Fruit fly (Drosophila melanogaster): ENCODE measurements around the gene AANATL3.

AANATL3 gene

DNA sequence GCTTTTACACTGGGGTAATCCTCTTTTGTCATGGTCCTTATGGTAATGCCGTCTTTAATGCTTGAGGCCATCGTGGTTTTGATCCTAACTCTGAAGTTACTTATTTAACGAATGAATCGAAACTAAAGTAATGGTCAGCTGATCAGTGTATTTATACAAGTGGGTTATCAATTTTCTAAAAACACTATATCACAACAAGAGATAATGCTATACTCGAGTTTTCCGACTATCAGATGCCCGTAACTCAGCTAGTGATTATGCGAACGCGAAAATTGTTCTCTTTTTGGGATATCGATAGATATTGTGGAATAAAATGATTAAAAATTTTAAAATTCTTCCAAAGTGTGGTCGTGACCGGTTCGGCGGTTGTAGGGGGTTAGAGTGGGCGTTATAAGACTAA is at the start of gene AANATL3:
Gene AANATL3, minus strand, starts transcription at position 101 of the 400 bp plus-strand sequence.
- TF ChIP-seq CG7101 (tag; optimal IDR thresholded peaks at IDR 0.05) (no peak), ovo (GFP tag; optimal IDR thresholded peaks at IDR 0.05) (no peak), toe (GFP tag; optimal IDR thresholded peaks at IDR 0.05) (no peak), CG14711 (tag; optimal IDR thresholded peaks at IDR 0.05) (no peak), CG7045 (GFP tag; optimal IDR thresholded peaks at IDR 0.05) (no peak), Crg-1 (GFP tag; optimal IDR thresholded peaks at IDR 0.05) (no peak), CG5204 (GFP tag; optimal IDR thresholded peaks at IDR 0.05) (no peak), Clk (GFP tag; optimal IDR thresholded peaks at IDR 0.05) (no peak), CG11617 (GFP tag; optimal IDR thresholded peaks at IDR 0.05) (no peak), Mnt (GFP tag; optimal IDR thresholded peaks at IDR 0.05) (no peak), CG12768 (GFP tag; optimal IDR thresholded peaks at IDR 0.05) (no peak), CG1620 (GFP tag; optimal IDR thresholded peaks at IDR 0.05) (no peak), cic (GFP tag; optimal IDR thresholded peaks at IDR 0.05) (no peak), Hr96 (GFP tag; optimal IDR thresholded peaks at IDR 0.05) (no peak), bab1 (GFP tag; optimal IDR thresholded peaks at IDR 0.05) (no peak), pad (GFP tag; optimal IDR thresholded peaks at IDR 0.05) (no peak), kay (GFP tag; ENCODE audit: borderline replicate concordance) (no peak), tj (GFP tag; optimal IDR thresholded peaks at IDR 0.05) (no peak)

DNA sequence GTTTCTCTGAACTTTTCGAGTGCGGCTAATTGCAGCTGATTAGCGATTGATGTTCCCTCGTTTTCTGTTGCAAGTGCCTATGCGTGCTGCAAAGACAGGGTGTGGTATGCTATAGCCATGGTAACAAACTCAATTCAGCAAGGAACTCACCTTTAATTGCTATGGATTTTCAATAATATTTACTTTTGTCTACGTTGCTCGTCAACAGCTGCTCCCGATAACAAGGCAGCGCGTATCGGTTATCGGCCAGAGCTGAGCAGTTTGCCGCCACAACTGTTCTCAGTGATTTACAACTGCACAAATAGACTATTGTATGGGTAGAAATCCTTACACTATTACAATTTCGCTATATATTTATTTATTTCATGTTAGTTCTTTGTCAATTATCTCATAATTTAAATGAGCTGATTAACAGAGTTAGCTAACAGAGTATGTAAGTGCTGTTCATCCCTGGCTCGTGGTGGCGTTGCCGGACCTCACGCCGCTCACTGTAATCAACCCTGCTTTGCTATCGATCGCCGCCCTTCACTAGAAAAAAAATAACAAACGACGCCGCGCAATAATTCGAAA is 49.7 kb upstream of the AANATL3 start, which contains the start of the genes pr and neb:
Gene pr, minus strand, starts transcription at position 225 of the 570 bp plus-strand sequence.
Gene neb, plus strand, starts transcription at position 524 of the 570 bp plus-strand sequence.
- TF ChIP-seq CG1620 (GFP tag; optimal IDR thresholded peaks at IDR 0.05) (peak; percentile 55), bab1 (GFP tag; optimal IDR thresholded peaks at IDR 0.05) (peak; percentile 82), toe (GFP tag; optimal IDR thresholded peaks at IDR 0.05) (peak; percentile 77), CG5204 (GFP tag; optimal IDR thresholded peaks at IDR 0.05) (no peak), ovo (GFP tag; optimal IDR thresholded peaks at IDR 0.05) (no peak), tj (GFP tag; optimal IDR thresholded peaks at IDR 0.05) (peak; percentile 66), Clk (GFP tag; optimal IDR thresholded peaks at IDR 0.05) (no peak), CG14711 (tag; optimal IDR thresholded peaks at IDR 0.05) (peak; percentile 13), CG7045 (GFP tag; optimal IDR thresholded peaks at IDR 0.05) (peak; percentile 71), cnc (optimal IDR thresholded peaks at IDR 0.05) (no peak), kay (GFP tag; ENCODE audit: borderline replicate concordance) (no peak), CG12768 (GFP tag; optimal IDR thresholded peaks at IDR 0.05) (no peak), pad (GFP tag; optimal IDR thresholded peaks at IDR 0.05) (no peak), CG11617 (GFP tag; optimal IDR thresholded peaks at IDR 0.05) (peak; percentile 48), Hr96 (GFP tag; optimal IDR thresholded peaks at IDR 0.05) (peak; percentile 53), Mnt (GFP tag; optimal IDR thresholded peaks at IDR 0.05) (peak; percentile 62), CG7101 (tag; optimal IDR thresholded peaks at IDR 0.05) (peak; percentile 69), CG33017 (tag; optimal IDR thresholded peaks at IDR 0.05) (peak; percentile 52), Crg-1 (GFP tag; optimal IDR thresholded peaks at IDR 0.05) (peak; percentile 33), cic (GFP tag; optimal IDR thresholded peaks at IDR 0.05) (no peak)

DNA sequence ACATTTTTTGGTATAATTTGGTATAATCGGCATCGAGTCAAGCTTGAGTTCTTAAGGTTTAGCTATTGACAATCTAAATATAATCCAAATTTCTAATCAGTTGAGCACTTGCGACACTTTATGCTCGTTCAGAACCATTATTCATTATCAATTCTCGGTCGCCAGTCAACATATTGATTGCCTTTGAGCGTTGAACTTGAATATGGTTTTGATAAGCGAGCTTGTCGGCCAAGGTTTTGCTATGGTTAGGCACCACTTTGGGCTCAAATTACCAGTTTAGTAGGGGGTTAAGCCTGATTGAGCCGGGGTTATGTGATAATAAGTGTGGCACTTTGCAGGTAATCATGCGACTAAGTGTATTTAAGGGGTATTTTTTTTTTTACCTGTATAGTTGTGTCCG is 48.8 kb upstream of the AANATL3 start:
- TF ChIP-seq Clk (GFP tag; optimal IDR thresholded peaks at IDR 0.05) (no peak), Crg-1 (GFP tag; optimal IDR thresholded peaks at IDR 0.05) (no peak), Mnt (GFP tag; optimal IDR thresholded peaks at IDR 0.05) (no peak), CG5204 (GFP tag; optimal IDR thresholded peaks at IDR 0.05) (no peak), CG14711 (tag; optimal IDR thresholded peaks at IDR 0.05) (no peak)

DNA sequence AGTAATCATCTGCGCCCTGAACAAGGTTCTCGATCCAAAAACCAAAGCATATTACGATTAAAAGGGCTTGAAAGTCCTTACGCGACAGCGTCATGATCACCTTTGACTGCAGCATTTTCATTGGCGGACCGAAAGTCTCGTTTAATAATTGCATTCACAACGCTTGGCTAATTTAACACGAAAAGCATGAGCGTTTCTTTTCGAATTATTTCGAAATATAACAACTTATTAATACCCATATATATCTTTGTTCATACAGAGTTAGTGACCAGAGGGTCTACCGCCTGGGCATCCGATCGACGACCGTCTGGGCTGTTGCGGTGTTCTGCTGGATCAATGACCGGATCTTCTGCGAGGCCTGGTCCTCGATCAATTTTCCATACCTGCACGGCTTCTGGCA is 46.5 kb upstream of the AANATL3 start, which contains the start of gene CG10730:
Gene CG10730, minus strand, starts transcription at position 101 of the 400 bp plus-strand sequence.
- TF ChIP-seq ovo (GFP tag; optimal IDR thresholded peaks at IDR 0.05), result no peak
- no peak for TF ChIP-seq toe (GFP tag; optimal IDR thresholded peaks at IDR 0.05)
- TF ChIP-seq bab1 (GFP tag; optimal IDR thresholded peaks at IDR 0.05), result no peak
- no peak for TF ChIP-seq Clk (GFP tag; optimal IDR thresholded peaks at IDR 0.05)
- TF ChIP-seq Mnt (GFP tag; optimal IDR thresholded peaks at IDR 0.05), result no peak
- TF ChIP-seq CG14711 (tag; optimal IDR thresholded peaks at IDR 0.05), result no peak
- no peak for TF ChIP-seq CG11617 (GFP tag; optimal IDR thresholded peaks at IDR 0.05)
- no peak for TF ChIP-seq CG12768 (GFP tag; optimal IDR thresholded peaks at IDR 0.05)
- no peak for TF ChIP-seq Crg-1 (GFP tag; optimal IDR thresholded peaks at IDR 0.05)

DNA sequence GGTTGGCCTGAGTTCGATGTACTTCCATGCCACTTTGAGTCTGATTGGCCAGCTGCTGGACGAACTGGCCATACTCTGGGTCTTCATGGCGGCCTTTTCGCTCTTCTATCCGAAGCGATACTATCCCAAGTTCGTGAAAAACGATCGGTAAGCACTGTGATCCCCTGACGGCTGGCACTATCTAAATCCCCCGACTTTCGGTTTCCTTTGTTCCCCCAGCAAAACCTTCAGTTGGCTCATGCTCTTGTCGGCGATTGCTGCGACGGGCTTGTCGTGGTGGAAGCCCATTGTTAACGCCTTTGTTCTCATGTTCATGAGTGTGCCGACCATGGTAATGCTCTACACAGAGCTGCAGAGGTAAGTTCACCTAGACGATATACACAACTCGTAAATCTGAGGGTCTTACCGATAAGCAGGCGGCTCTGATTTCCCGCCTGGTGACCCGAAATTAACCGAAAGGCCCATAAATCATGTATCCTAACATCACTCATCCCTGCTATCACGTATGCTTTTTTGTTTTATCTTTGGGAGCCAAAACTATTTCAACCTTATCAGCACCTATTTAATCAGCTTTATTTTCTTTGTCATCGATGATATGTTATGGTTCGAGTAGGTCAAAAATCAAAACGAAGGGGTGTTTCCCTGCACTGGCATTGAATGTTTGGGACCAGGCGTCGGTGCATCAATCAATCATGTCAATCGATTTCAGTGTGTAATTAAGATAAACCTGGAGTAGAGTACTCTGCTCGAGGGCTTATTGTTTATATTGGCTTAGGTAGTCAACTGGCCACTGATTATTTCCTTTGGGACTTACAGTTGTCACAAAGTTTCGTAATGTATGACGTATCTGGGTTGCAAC is 43.8 kb upstream of the AANATL3 start:
- TF ChIP-seq kay (GFP tag; ENCODE audit: borderline replicate concordance) (peak; percentile 43), cic (GFP tag; optimal IDR thresholded peaks at IDR 0.05) (no peak), Hr96 (GFP tag; optimal IDR thresholded peaks at IDR 0.05) (no peak), Clk (GFP tag; optimal IDR thresholded peaks at IDR 0.05) (no peak), CG7101 (tag; optimal IDR thresholded peaks at IDR 0.05) (no peak), bab1 (GFP tag; optimal IDR thresholded peaks at IDR 0.05) (no peak)

DNA sequence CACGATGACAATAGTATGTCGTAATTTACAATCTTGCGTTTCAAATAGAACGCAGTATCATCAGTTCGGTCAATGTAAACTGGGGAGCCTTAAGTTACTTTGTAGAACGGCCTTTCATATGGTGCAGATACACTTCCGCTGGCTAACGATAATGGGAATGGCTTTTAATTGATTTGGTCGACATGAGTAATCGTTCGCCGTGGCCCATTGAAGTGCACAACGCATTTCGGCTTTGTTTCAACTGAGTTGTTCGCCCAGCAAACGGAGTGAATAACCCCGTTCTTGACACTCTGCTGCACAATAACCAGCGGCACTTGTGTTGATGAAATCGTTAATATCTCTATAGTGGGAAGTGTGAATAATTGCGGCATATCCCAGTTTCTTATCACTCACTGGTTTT is 42.3 kb upstream of the AANATL3 start:
- TF ChIP-seq CG11617 (GFP tag; optimal IDR thresholded peaks at IDR 0.05) (no peak), cnc (optimal IDR thresholded peaks at IDR 0.05) (no peak), tj (GFP tag; optimal IDR thresholded peaks at IDR 0.05) (no peak), ovo (GFP tag; optimal IDR thresholded peaks at IDR 0.05) (no peak), CG7045 (GFP tag; optimal IDR thresholded peaks at IDR 0.05) (no peak), CG12768 (GFP tag; optimal IDR thresholded peaks at IDR 0.05) (no peak), CG7101 (tag; optimal IDR thresholded peaks at IDR 0.05) (no peak), Crg-1 (GFP tag; optimal IDR thresholded peaks at IDR 0.05) (no peak)
